Worm (Caenorhabditis elegans): ENCODE data around the gene perm-1.

perm-1 gene

DNA sequence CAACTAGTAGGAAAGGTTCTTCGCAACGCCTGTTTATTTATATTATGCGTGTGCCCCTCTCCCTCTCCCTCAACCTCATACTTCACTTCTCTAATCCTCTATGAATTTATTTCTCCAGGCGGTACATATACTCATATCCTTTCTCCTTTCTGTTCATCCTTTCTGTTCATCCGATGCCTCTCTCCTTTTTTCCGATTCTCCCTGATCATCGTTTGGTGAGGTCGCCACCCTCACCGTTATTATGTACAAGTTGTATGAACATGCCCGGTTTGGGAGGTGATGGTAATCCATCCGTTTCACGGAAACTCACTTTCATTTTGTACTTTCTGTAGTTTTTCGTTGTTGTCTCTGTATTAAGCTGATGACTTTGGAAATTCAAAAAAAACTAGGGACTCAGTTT lies 40.9 kb upstream of the perm-1 start (continued):
- TF ChIP-seq mdt-29 (GFP tag; IDR thresholded peaks at IDR 0.05) (no peak), lin-13 (GFP tag; optimal IDR thresholded peaks at IDR 0.05) (no peak)

DNA sequence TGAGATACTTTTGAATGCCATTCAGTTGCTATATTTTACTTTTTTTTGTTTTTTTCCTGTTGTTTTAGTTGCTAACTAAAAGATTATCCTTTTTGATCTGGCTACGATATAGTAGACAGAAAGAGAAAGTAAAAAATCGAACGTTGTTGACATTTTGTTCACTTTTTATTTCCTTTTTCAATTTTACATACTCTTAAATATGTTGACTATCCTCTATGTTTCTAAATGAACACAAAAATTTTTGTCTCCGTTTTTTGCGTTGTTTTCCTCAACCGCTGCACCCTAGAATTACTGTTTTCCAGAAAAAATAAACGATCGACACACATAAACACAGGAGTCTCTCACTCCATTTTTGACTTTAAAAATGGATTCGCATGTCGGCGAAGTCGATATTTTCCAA lies 38.6 kb upstream of the perm-1 start, which contains the start of gene klp-3:
Gene klp-3 (plus strand): TSS at position 301 of the 400 bp plus-strand sequence.
- TF ChIP-seq attf-4 (tag; optimal IDR thresholded peaks at IDR 0.05) = no peak
- no peak for TF ChIP-seq madf-9 (GFP tag; conservative IDR thresholded peaks at IDR 0.05)
- no peak for TF ChIP-seq lin-1 (GFP tag; IDR thresholded peaks at IDR 0.05)
- TF ChIP-seq ctbp-1 (GFP tag; IDR thresholded peaks at IDR 0.05) = no peak
- no peak for TF ChIP-seq nhr-77 (tag; optimal IDR thresholded peaks at IDR 0.05)
- TF ChIP-seq zfp-2 (tag; optimal IDR thresholded peaks at IDR 0.05) = no peak
- TF ChIP-seq mxl-2 (GFP tag; conservative IDR thresholded peaks at IDR 0.05) = no peak
- TF ChIP-seq fos-1 (tag; optimal IDR thresholded peaks at IDR 0.05) = no peak
- TF ChIP-seq pqm-1 (tag; optimal IDR thresholded peaks at IDR 0.05) = no peak
- TF ChIP-seq D1046.2 (GFP tag; IDR thresholded peaks at IDR 0.05) = no peak
- TF ChIP-seq lin-38 (GFP tag; IDR thresholded peaks at IDR 0.05) = no peak
- TF ChIP-seq fkh-10 (GFP tag; optimal IDR thresholded peaks at IDR 0.05) = no peak
- no peak for TF ChIP-seq zip-11 (GFP tag; IDR thresholded peaks at IDR 0.05)
- no peak for TF ChIP-seq daf-12 (tag; optimal IDR thresholded peaks at IDR 0.05)
- TF ChIP-seq mdt-29 (GFP tag; IDR thresholded peaks at IDR 0.05) = no peak
- no peak for TF ChIP-seq ZK337.2 (GFP tag; IDR thresholded peaks at IDR 0.05)

DNA sequence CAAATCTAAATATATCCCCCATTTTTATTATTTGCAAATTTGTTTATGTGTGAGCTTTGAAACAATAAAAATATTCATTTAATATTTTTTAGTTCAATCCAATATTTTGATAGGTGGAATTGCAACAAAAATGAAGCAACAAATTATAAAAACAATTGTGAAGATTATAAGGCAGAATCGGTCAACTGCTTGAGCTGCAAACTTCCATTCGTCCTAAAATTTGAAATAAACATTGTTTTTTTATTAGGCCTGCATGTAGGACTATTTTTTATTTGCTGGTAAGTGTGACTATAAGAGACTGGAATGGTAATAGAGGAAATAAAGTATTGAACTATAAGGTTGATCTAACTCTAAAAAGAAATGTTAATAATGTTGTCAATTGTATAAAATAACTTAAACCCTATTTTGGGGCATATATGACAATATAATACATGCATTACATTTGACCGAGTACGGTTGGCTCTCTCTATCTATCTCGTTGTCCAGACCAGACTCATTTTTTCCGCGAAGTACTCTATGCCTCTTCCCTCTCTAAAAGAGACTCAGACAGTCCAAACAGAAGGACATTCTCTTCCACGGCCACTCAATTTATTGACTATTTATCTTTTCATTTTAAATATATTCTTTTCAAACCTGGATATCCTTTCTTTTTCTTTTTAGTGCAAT lies 34.9 kb upstream of the perm-1 start, which contains the start of gene T09A5.4:
Gene T09A5.4 (plus strand): TSS at position 616 of the 666 bp plus-strand sequence.
- peak; percentile 45 for TF ChIP-seq mes-2 (tag; optimal IDR thresholded peaks at IDR 0.05; ENCODE audit: poor library complexity, severe bottlenecking)
- no peak for TF ChIP-seq duxl-1 (tag; optimal IDR thresholded peaks at IDR 0.05; ENCODE audit: poor library complexity)
- peak in 1 of 2 experiments; percentile 92 for TF ChIP-seq unc-62 (GFP tag; optimal IDR thresholded peaks at IDR 0.05 in 1 of 2)
- no peak for TF ChIP-seq unc-62 (tag; optimal IDR thresholded peaks at IDR 0.05)
- TF ChIP-seq lsy-2 (tag; optimal IDR thresholded peaks at IDR 0.05) = peak in 1 of 2 experiments; percentile 33

ce11 chrII:7849697-7850096 lies 30.9 kb upstream of the perm-1 start, which contains the start of gene acr-7:
acr-7 (minus strand) TSS chrII:7849797.
- TF ChIP-seq ceh-20 (GFP tag; IDR thresholded peaks at IDR 0.05) (no peak), nhr-28 (tag; optimal IDR thresholded peaks at IDR 0.05) (no peak), lin-29 (GFP tag; IDR thresholded peaks at IDR 0.05) (no peak), nhr-76 (tag; optimal IDR thresholded peaks at IDR 0.05) (no peak), ceh-82 (tag; optimal IDR thresholded peaks at IDR 0.05) (no peak), php-3 (GFP tag; IDR thresholded peaks at IDR 0.05) (no peak), spr-3 (GFP tag; optimal IDR thresholded peaks at IDR 0.05) (no peak), zfp-3 (GFP tag; conservative IDR thresholded peaks at IDR 0.05) (no peak), daf-19 (GFP tag; conservative IDR thresholded peaks at IDR 0.05) (no peak), spr-1 (tag; optimal IDR thresholded peaks at IDR 0.05) (no peak), ZK337.2 (GFP tag; IDR thresholded peaks at IDR 0.05) (no peak), mdt-29 (GFP tag; IDR thresholded peaks at IDR 0.05) (no peak), nhr-111 (GFP tag; optimal IDR thresholded peaks at IDR 0.05) (no peak), tra-1 (GFP tag; IDR thresholded peaks at IDR 0.05) (no peak), ztf-7 (tag; optimal IDR thresholded peaks at IDR 0.05) (no peak), fos-1 (tag; optimal IDR thresholded peaks at IDR 0.05) (no peak)

All from whole organism, L4 larva.